Worm (Caenorhabditis elegans) whole organism, L1 larva: Measurements from ENCODE around the gene F59E11.2.

Experiments
- C16A3.4 ChIP-seq: fragments of 150-350 bp; optimal IDR thresholded peaks from 2 replicates; lab custom pipeline; 2014; ENCODE audit warnings: missing biosample characterization, missing genetic modification characterization
- Y116A8C.19 ChIP-seq: sonication (generic microtip); optimal IDR thresholded peaks from 2 replicates; lab custom pipeline; 2016; ENCODE audit warnings: missing compliant biosample characterization, missing genetic modification characterization, borderline replicate concordance
- alr-1 ChIP-seq: fragments of 200-800 bp; sonication (Bioruptor generic); optimal IDR thresholded peaks from 2 replicates; lab custom pipeline; 2018; ENCODE audit warnings: borderline replicate concordance, mild to moderate bottlenecking, missing genetic modification characterization, missing compliant biosample characterization
- aly-2 ChIP-seq: fragments of 150-350 bp; optimal IDR thresholded peaks from 2 replicates; lab custom pipeline; 2014; ENCODE audit warnings: missing biosample characterization, missing genetic modification characterization
- blmp-1 ChIP-seq: fragments of 150-350 bp; optimal IDR thresholded peaks from 2 replicates; lab custom pipeline; 2014; ENCODE audit warnings: missing biosample characterization, missing genetic modification characterization
- ceh-63 ChIP-seq: fragments of 200-800 bp; sonication (Bioruptor generic); optimal IDR thresholded peaks from 2 replicates; lab custom pipeline; 2018; ENCODE audit warnings: mild to moderate bottlenecking, missing genetic modification characterization, missing compliant biosample characterization
- ceh-88 ChIP-seq: fragments of 200-800 bp; sonication (Bioruptor generic); IDR thresholded peaks from 2 replicates; pipeline ENCODE4 v1.3.6; 2022; ENCODE audit warnings: missing genetic modification characterization, missing compliant biosample characterization
- dpl-1 ChIP-seq, 3 experiments: fragments of 150-350 bp in 2 of 3; sonication (generic microtip) in 1 of 3; optimal IDR thresholded peaks; 2 replicates each; lab custom pipeline; 2014 to 2017; ENCODE audit warnings: missing biosample characterization in 3 of 3, missing genetic modification characterization in 3 of 3, missing genetic modification reagents in 3 of 3
- elt-3 ChIP-seq, 6 experiments: fragments of 150-350 bp in 1 of 6; sonication (generic microtip); optimal IDR thresholded peaks; 2 replicates each; lab custom pipeline; 2017 to 2018; ENCODE audit warnings: missing biosample characterization in 6 of 6, missing genetic modification characterization in 6 of 6, inconsistent platforms in 1 of 6
- ets-5 ChIP-seq: fragments of 200-800 bp; sonication (Bioruptor generic); IDR thresholded peaks from 2 replicates; pipeline ENCODE4 v1.3.6; 2022; ENCODE audit warnings: missing genetic modification characterization, missing compliant biosample characterization
- fkh-8 ChIP-seq: sonication (generic microtip); optimal IDR thresholded peaks from 2 replicates; lab custom pipeline; 2016; ENCODE audit warnings: mild to moderate bottlenecking, missing genetic modification characterization, missing compliant biosample characterization
- hlh-17 ChIP-seq: fragments of 200-800 bp; sonication (Bioruptor generic); optimal IDR thresholded peaks from 2 replicates; lab custom pipeline; 2018; ENCODE audit warnings: missing genetic modification characterization, mild to moderate bottlenecking, missing compliant biosample characterization, moderate library complexity, borderline replicate concordance
- irx-1 ChIP-seq: sonication (generic microtip); optimal IDR thresholded peaks from 2 replicates; lab custom pipeline; 2016; ENCODE audit warnings: missing genetic modification characterization, missing compliant biosample characterization
- lin-14 ChIP-seq: fragments of 200-800 bp; sonication (Bioruptor generic); optimal IDR thresholded peaks from 2 replicates; lab custom pipeline; 2018; ENCODE audit warnings: mild to moderate bottlenecking, missing genetic modification characterization, moderate library complexity, missing compliant biosample characterization
- lin-35 ChIP-seq, 2 experiments: fragments of 150-350 bp; optimal IDR thresholded peaks; 2 replicates each; lab custom pipeline; 2014; ENCODE audit warnings: missing biosample characterization in 2 of 2, missing genetic modification characterization in 2 of 2, missing genetic modification reagents in 2 of 2
- lin-39 ChIP-seq: fragments of 150-350 bp; optimal IDR thresholded peaks from 2 replicates; lab custom pipeline; 2014; ENCODE audit warnings: missing biosample characterization, missing genetic modification reagents, missing genetic modification characterization
- lir-3 ChIP-seq: sonication (generic microtip); optimal IDR thresholded peaks from 2 replicates; lab custom pipeline; 2016; ENCODE audit warnings: mild to moderate bottlenecking, missing genetic modification characterization, moderate library complexity, missing compliant biosample characterization; ENCODE audit not compliant: poor library complexity
- lsy-2 ChIP-seq, 2 experiments: fragments of 150-350 bp; optimal IDR thresholded peaks; 2 replicates each; lab custom pipeline; 2014; ENCODE audit warnings: missing biosample characterization in 2 of 2, missing genetic modification characterization in 2 of 2
- mep-1 ChIP-seq: fragments of 150-350 bp; optimal IDR thresholded peaks from 2 replicates; lab custom pipeline; 2014; ENCODE audit warnings: missing biosample characterization, missing genetic modification characterization
- nhr-11 ChIP-seq: fragments of 150-350 bp; optimal IDR thresholded peaks from 2 replicates; lab custom pipeline; 2014; ENCODE audit warnings: missing biosample characterization, missing genetic modification characterization
- nhr-12 ChIP-seq: sonication (generic microtip); optimal IDR thresholded peaks from 2 replicates; lab custom pipeline; 2017; ENCODE audit warnings: missing biosample characterization, missing genetic modification characterization
- nhr-20 ChIP-seq: sonication (generic microtip); optimal IDR thresholded peaks from 2 replicates; lab custom pipeline; 2016; ENCODE audit warnings: mild to moderate bottlenecking, missing genetic modification characterization, missing compliant biosample characterization
- nhr-71 ChIP-seq: sonication (generic microtip); optimal IDR thresholded peaks from 2 replicates; lab custom pipeline; 2016; ENCODE audit warnings: mild to moderate bottlenecking, missing genetic modification characterization, moderate library complexity, missing compliant biosample characterization
- nhr-76 ChIP-seq: sonication (generic microtip); optimal IDR thresholded peaks from 2 replicates; lab custom pipeline; 2017; ENCODE audit warnings: missing biosample characterization, missing genetic modification characterization
- nhr-77 ChIP-seq: fragments of 150-350 bp; optimal IDR thresholded peaks from 2 replicates; lab custom pipeline; 2014; ENCODE audit warnings: missing biosample characterization, missing genetic modification characterization
- nhr-84 ChIP-seq: sonication (generic microtip); optimal IDR thresholded peaks from 2 replicates; lab custom pipeline; 2017; ENCODE audit warnings: missing biosample characterization, missing genetic modification characterization
- nhr-85 ChIP-seq: sonication (generic microtip); peaks from one replicate; lab custom pipeline; 2016; ENCODE audit warnings: missing genetic modification characterization, inconsistent platforms, missing compliant biosample characterization
- nhr-90 ChIP-seq: sonication (generic microtip); optimal IDR thresholded peaks from 2 replicates; lab custom pipeline; 2016; ENCODE audit warnings: mild to moderate bottlenecking, missing genetic modification characterization, missing compliant biosample characterization; ENCODE audit not compliant: poor library complexity
- pag-3 ChIP-seq: sonication (generic microtip); optimal IDR thresholded peaks from 2 replicates; lab custom pipeline; 2017; ENCODE audit warnings: missing genetic modification characterization, mild to moderate bottlenecking, missing compliant biosample characterization, antibody characterized with exemption, borderline replicate concordance; ENCODE audit not compliant: insufficient read depth
- pax-3 ChIP-seq: fragments of 200-800 bp; sonication (Bioruptor generic); optimal IDR thresholded peaks from 2 replicates; lab custom pipeline; 2018; ENCODE audit warnings: mild to moderate bottlenecking, missing genetic modification characterization, moderate library complexity, missing compliant biosample characterization
- pqm-1 ChIP-seq: sonication (generic microtip); optimal IDR thresholded peaks from 3 replicates; lab custom pipeline; 2017; ENCODE audit warnings: missing biosample characterization, missing genetic modification characterization
- rnt-1 ChIP-seq: sonication (generic microtip); optimal IDR thresholded peaks from 2 replicates; lab custom pipeline; 2016; ENCODE audit warnings: mild to moderate bottlenecking, missing genetic modification characterization, moderate library complexity, missing compliant biosample characterization
- skn-1 ChIP-seq: fragments of 150-350 bp; optimal IDR thresholded peaks from 2 replicates; lab custom pipeline; 2014; ENCODE audit warnings: missing biosample characterization, missing genetic modification characterization
- snpc-4 ChIP-seq: fragments of 150-350 bp; optimal IDR thresholded peaks from 2 replicates; lab custom pipeline; 2014; ENCODE audit warnings: missing biosample characterization, missing genetic modification characterization
- snu-23 ChIP-seq: sonication (generic microtip); optimal IDR thresholded peaks from 2 replicates; lab custom pipeline; 2016; ENCODE audit warnings: missing genetic modification characterization, missing compliant biosample characterization
- sptf-1 ChIP-seq: fragments of 150-350 bp; optimal IDR thresholded peaks from 2 replicates; lab custom pipeline; 2014; ENCODE audit warnings: missing biosample characterization, missing genetic modification characterization
- tbx-2 ChIP-seq: sonication (generic microtip); optimal IDR thresholded peaks from 2 replicates; lab custom pipeline; 2016; ENCODE audit warnings: missing genetic modification characterization, missing compliant biosample characterization
- tlp-1 ChIP-seq: fragments of 150-350 bp; optimal IDR thresholded peaks from 2 replicates; lab custom pipeline; 2014; ENCODE audit warnings: missing biosample characterization, missing genetic modification characterization
- unc-86 ChIP-seq: sonication (generic microtip); optimal IDR thresholded peaks from 2 replicates; lab custom pipeline; 2016; ENCODE audit warnings: missing genetic modification characterization, missing compliant biosample characterization
- vab-15 ChIP-seq: sonication (generic microtip); optimal IDR thresholded peaks from 2 replicates; lab custom pipeline; 2017; ENCODE audit warnings: missing genotype, mild to moderate bottlenecking, missing genetic modification characterization, missing compliant biosample characterization
- zag-1 ChIP-seq: fragments of 150-350 bp; optimal IDR thresholded peaks from 2 replicates; lab custom pipeline; 2014; ENCODE audit warnings: missing biosample characterization, missing genetic modification characterization
- ztf-11 ChIP-seq, 2 experiments: sonication (generic microtip); optimal IDR thresholded peaks; 2 replicates each; lab custom pipeline; 2016 to 2017; ENCODE audit warnings: missing genetic modification characterization in 2 of 2, missing biosample characterization in 1 of 2, missing compliant biosample characterization in 1 of 2
- ztf-4 ChIP-seq: fragments of 150-350 bp; optimal IDR thresholded peaks from 2 replicates; lab custom pipeline; 2014; ENCODE audit warnings: missing biosample characterization, missing genetic modification characterization

The F59E11.2 gene

ce11 chrV:9001175-9001574, at the start of gene F59E11.2:
Gene F59E11.2 (plus strand): TSS chrV:9001475.
- no peak for TF ChIP-seq pqm-1 (tag; lab: Kevin White, UChicago)
- TF ChIP-seq unc-86 (tag; lab: Kevin White, UChicago): no peak
- no peak for TF ChIP-seq snpc-4
- TF ChIP-seq blmp-1 (tag; lab: Kevin White, UChicago): no peak
- TF ChIP-seq ztf-11 (tag; optimal IDR thresholded peaks at IDR 0.05; lab: Kevin White, UChicago): no peak
- no peak for TF ChIP-seq hlh-17 (GFP tag; lab: Kevin White, UChicago)
- TF ChIP-seq elt-3 (tag; optimal IDR thresholded peaks at IDR 0.05; lab: Kevin White, UChicago): no peak
- no peak for TF ChIP-seq pax-3
- no peak for TF ChIP-seq nhr-84
- TF ChIP-seq Y116A8C.19 (tag; lab: Kevin White, UChicago): no peak
- no peak for TF ChIP-seq lin-35 (GFP tag; optimal IDR thresholded peaks at IDR 0.05; lab: Kevin White, UChicago)
- TF ChIP-seq aly-2: no peak
- no peak for TF ChIP-seq lsy-2 (tag; optimal IDR thresholded peaks at IDR 0.05; lab: Kevin White, UChicago)

ce11 chrV:8956387-8957095, 44.7 kb upstream of the F59E11.2 start, which contains the start of gene ttc-17:
Gene ttc-17 (plus strand): TSS chrV:8957045.
- TF ChIP-seq irx-1 (tag; lab: Kevin White, UChicago) (no peak), lsy-2 (tag; optimal IDR thresholded peaks at IDR 0.05; lab: Kevin White, UChicago) (peak in 1 of 2 experiments; percentile 4), blmp-1 (tag; lab: Kevin White, UChicago) (peak; percentile 31)

ce11 chrV:8964055-8964758, 37.1 kb upstream of the F59E11.2 start, which contains the start of gene nhr-44:
Gene nhr-44 (minus strand): TSS chrV:8964105.
- TF ChIP-seq pqm-1 (tag; lab: Kevin White, UChicago) (no peak), ceh-63 (GFP tag; lab: Kevin White, UChicago) (no peak), lsy-2 (tag; optimal IDR thresholded peaks at IDR 0.05; lab: Kevin White, UChicago) (no peak), lir-3 (tag; lab: Kevin White, UChicago) (no peak), mep-1 (peak; percentile 12), nhr-11 (tag; lab: Kevin White, UChicago) (no peak), nhr-71 (tag; lab: Kevin White, UChicago) (peak; percentile 10), fkh-8 (tag; lab: Kevin White, UChicago) (no peak), nhr-77 (tag; lab: Kevin White, UChicago) (no peak), ztf-11 (tag; optimal IDR thresholded peaks at IDR 0.05; lab: Kevin White, UChicago) (no peak), snu-23 (GFP tag; lab: Kevin White, UChicago) (peak; percentile 26), nhr-12 (no peak), pag-3 (tag; lab: Kevin White, UChicago) (no peak), pax-3 (no peak), ets-5 (GFP tag; lab: Robert Waterston, UW) (no peak), vab-15 (tag; lab: Kevin White, UChicago) (no peak), dpl-1 (GFP tag; optimal IDR thresholded peaks at IDR 0.05; lab: Kevin White, UChicago) (no peak), nhr-76 (tag; lab: Kevin White, UChicago) (no peak), lin-14 (GFP tag; lab: Kevin White, UChicago) (peak; percentile 66), ceh-88 (GFP tag; lab: Robert Waterston, UW) (no peak), lin-39 (no peak), nhr-20 (tag; lab: Kevin White, UChicago) (peak; percentile 4), lin-35 (GFP tag; optimal IDR thresholded peaks at IDR 0.05; lab: Kevin White, UChicago) (no peak), tlp-1 (tag; lab: Kevin White, UChicago) (no peak), C16A3.4 (tag; lab: Kevin White, UChicago) (no peak), skn-1 (tag; lab: Kevin White, UChicago) (no peak), snpc-4 (no peak), nhr-85 (peak; percentile 79), rnt-1 (tag; lab: Kevin White, UChicago) (no peak), alr-1 (tag; lab: Kevin White, UChicago) (no peak), blmp-1 (tag; lab: Kevin White, UChicago) (peak; percentile 42), ztf-4 (no peak), sptf-1 (tag; lab: Kevin White, UChicago) (no peak), tbx-2 (no peak), zag-1 (tag; lab: Kevin White, UChicago) (no peak), hlh-17 (GFP tag; lab: Kevin White, UChicago) (no peak), nhr-90 (no peak)
